Fruit fly (Drosophila melanogaster): Measurements from ENCODE around the gene CG31431.

Gene CG31431

dm6 chr3R:21870158-21870971 lies at the start of gene CG31431:
Gene CG31431, plus strand, starts transcription at chr3R:21870681.
- no peak for TF ChIP-seq Abd-B (GFP tag; optimal IDR thresholded peaks at IDR 0.05)
- no peak for TF ChIP-seq Dif (GFP tag; optimal IDR thresholded peaks at IDR 0.05; ENCODE audit: partially characterized antibody)
- no peak for TF ChIP-seq Hr83 (GFP tag; optimal IDR thresholded peaks at IDR 0.05; ENCODE audit: poor library complexity, severe bottlenecking)
- peak; percentile 87 for TF ChIP-seq rgr (GFP tag; optimal IDR thresholded peaks at IDR 0.05)
- TF ChIP-seq Hnf4 (GFP tag; optimal IDR thresholded peaks at IDR 0.05) = peak; percentile 82
- TF ChIP-seq OdsH (GFP tag; optimal IDR thresholded peaks at IDR 0.05) = peak; percentile 81
- peak; percentile 83 for TF ChIP-seq ey (GFP tag; optimal IDR thresholded peaks at IDR 0.05)
- TF ChIP-seq fru (GFP tag; optimal IDR thresholded peaks at IDR 0.05) = peak; percentile 87
- no peak for TF ChIP-seq dl (GFP tag; optimal IDR thresholded peaks at IDR 0.05; ENCODE audit: insufficient read depth in 1 of 2, partially characterized antibody in 2 of 2)
- no peak for TF ChIP-seq GATAd (GFP tag; optimal IDR thresholded peaks at IDR 0.05)
- peak; percentile 65 for TF ChIP-seq CG32264 (GFP tag; optimal IDR thresholded peaks at IDR 0.05)
- no peak for TF ChIP-seq dsf (GFP tag; optimal IDR thresholded peaks at IDR 0.05; ENCODE audit: borderline replicate concordance)
- TF ChIP-seq usp (GFP tag; optimal IDR thresholded peaks at IDR 0.05) = no peak
- TF ChIP-seq pan (optimal IDR thresholded peaks at IDR 0.05) = no peak
- no peak for TF ChIP-seq lola (GFP tag; optimal IDR thresholded peaks at IDR 0.05)
- TF ChIP-seq sv (GFP tag; optimal IDR thresholded peaks at IDR 0.05) = peak; percentile 97
- peak; percentile 77 for TF ChIP-seq HLH106 (tag; optimal IDR thresholded peaks at IDR 0.05)
- TF ChIP-seq brk (GFP tag; optimal IDR thresholded peaks at IDR 0.05) = no peak
- TF ChIP-seq Hr78 (GFP tag; optimal IDR thresholded peaks at IDR 0.05) = no peak
- peak; percentile 60 for TF ChIP-seq woc (GFP tag; optimal IDR thresholded peaks at IDR 0.05)
- peak; percentile 44 for TF ChIP-seq Jra (GFP tag; optimal IDR thresholded peaks at IDR 0.05)
- TF ChIP-seq Myc (optimal IDR thresholded peaks at IDR 0.05) = no peak
- TF ChIP-seq Vsx2 (GFP tag; optimal IDR thresholded peaks at IDR 0.05; ENCODE audit: partially characterized antibody) = no peak
- TF ChIP-seq dmrt93B (GFP tag; optimal IDR thresholded peaks at IDR 0.05) = peak; percentile 39
- TF ChIP-seq tai (GFP tag; optimal IDR thresholded peaks at IDR 0.05) = no peak
- TF ChIP-seq jim (GFP tag; optimal IDR thresholded peaks at IDR 0.05) = no peak
- TF ChIP-seq CG9705 (GFP tag; optimal IDR thresholded peaks at IDR 0.05) = no peak
- TF ChIP-seq N (GFP tag; optimal IDR thresholded peaks at IDR 0.05) = no peak
- peak; percentile 62 to 90 for TF ChIP-seq foxo (GFP tag; optimal IDR thresholded peaks at IDR 0.05)
- TF ChIP-seq Dfd (GFP tag; optimal IDR thresholded peaks at IDR 0.05) = no peak
- TF ChIP-seq Rel (GFP tag; optimal IDR thresholded peaks at IDR 0.05) = no peak
- peak; percentile 56 for TF ChIP-seq Rel (tag; optimal IDR thresholded peaks at IDR 0.05)
- TF ChIP-seq psq (GFP tag; optimal IDR thresholded peaks at IDR 0.05) = peak; percentile 70
- peak; percentile 78 for TF ChIP-seq h (GFP tag; optimal IDR thresholded peaks at IDR 0.05)
- peak; percentile 61 for TF ChIP-seq Sp1 (GFP tag; optimal IDR thresholded peaks at IDR 0.05)
- no peak for TF ChIP-seq CrebA (GFP tag; optimal IDR thresholded peaks at IDR 0.05; ENCODE audit: borderline replicate concordance)
- peak; percentile 36 for TF ChIP-seq Mio (GFP tag; optimal IDR thresholded peaks at IDR 0.05)
- TF ChIP-seq sage (GFP tag; optimal IDR thresholded peaks at IDR 0.05) = peak; percentile 11
- peak; percentile 80 for TF ChIP-seq br (GFP tag; optimal IDR thresholded peaks at IDR 0.05)

DNA sequence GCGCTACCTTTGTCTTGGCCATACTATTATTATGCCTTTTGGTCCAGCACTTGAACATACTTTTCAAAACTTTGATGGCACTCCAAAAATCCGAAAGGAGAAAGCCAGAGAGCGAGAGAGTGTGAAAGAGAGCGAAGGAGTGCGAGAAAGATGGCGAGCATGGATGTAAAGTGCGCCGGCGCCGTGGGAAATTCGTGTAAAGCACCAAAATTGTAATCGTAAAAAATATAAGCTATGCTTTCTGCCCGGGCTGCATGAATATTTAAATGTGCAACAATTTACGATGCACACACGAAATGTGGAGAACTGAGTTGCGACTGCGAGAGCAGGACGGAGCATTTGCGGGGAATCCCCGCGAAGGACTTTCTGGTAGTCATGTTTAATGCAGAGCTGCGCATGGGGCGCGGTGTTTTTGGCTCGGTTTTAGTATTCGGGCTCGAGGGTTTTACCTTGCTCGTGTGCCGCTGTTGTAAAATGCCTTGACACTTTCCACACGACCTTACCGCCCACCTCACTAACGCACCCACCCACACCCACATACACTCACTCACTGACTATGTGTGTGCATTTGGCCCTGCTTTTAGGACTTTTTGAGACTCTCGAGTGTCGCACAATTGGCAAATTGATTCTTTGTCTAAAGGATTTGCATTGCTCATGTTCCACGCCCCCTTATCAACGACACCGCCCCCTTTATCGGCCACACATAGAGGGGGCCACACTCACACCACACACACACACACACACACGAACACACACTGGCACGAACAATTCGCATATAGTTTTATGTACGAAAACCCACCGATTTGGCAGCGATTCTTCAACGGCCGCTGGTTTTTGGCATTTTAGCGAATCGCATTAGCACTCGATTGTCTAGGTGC lies 48.6 kb upstream of the CG31431 start:
- TF ChIP-seq Hr78 (GFP tag; optimal IDR thresholded peaks at IDR 0.05) (no peak), Vsx2 (GFP tag; optimal IDR thresholded peaks at IDR 0.05; ENCODE audit: partially characterized antibody) (no peak), usp (GFP tag; optimal IDR thresholded peaks at IDR 0.05) (no peak), rgr (GFP tag; optimal IDR thresholded peaks at IDR 0.05) (no peak), OdsH (GFP tag; optimal IDR thresholded peaks at IDR 0.05) (no peak), CG32264 (GFP tag; optimal IDR thresholded peaks at IDR 0.05) (no peak), lola (GFP tag; optimal IDR thresholded peaks at IDR 0.05) (no peak), pan (optimal IDR thresholded peaks at IDR 0.05) (no peak), Dif (GFP tag; optimal IDR thresholded peaks at IDR 0.05; ENCODE audit: partially characterized antibody) (peak; percentile 69), HLH106 (tag; optimal IDR thresholded peaks at IDR 0.05) (no peak), dsf (GFP tag; optimal IDR thresholded peaks at IDR 0.05; ENCODE audit: borderline replicate concordance) (no peak), Hnf4 (GFP tag; optimal IDR thresholded peaks at IDR 0.05) (no peak), jim (GFP tag; optimal IDR thresholded peaks at IDR 0.05) (no peak), foxo (GFP tag; optimal IDR thresholded peaks at IDR 0.05) (no peak), Jra (GFP tag; optimal IDR thresholded peaks at IDR 0.05) (no peak), Myc (optimal IDR thresholded peaks at IDR 0.05) (no peak), Sp1 (GFP tag; optimal IDR thresholded peaks at IDR 0.05) (no peak), Rel (GFP tag; optimal IDR thresholded peaks at IDR 0.05) (no peak), Rel (tag; optimal IDR thresholded peaks at IDR 0.05) (peak; percentile 87), fru (GFP tag; optimal IDR thresholded peaks at IDR 0.05) (no peak), GATAd (GFP tag; optimal IDR thresholded peaks at IDR 0.05) (no peak), Dfd (GFP tag; optimal IDR thresholded peaks at IDR 0.05) (peak; percentile 51), N (GFP tag; optimal IDR thresholded peaks at IDR 0.05) (peak; percentile 0), psq (GFP tag; optimal IDR thresholded peaks at IDR 0.05) (no peak), ey (GFP tag; optimal IDR thresholded peaks at IDR 0.05) (no peak)
